Fruit fly (Drosophila melanogaster) whole organism, embryonic: Measurements from ENCODE around the gene Cat.

ENCODE experiments used
- Abd-B ChIP-seq: fragments of 200-800 bp; sonication (Bioruptor generic); optimal IDR thresholded peaks from 2 replicates; lab custom pipeline; 2018; ENCODE audit warnings: missing biosample characterization, mild to moderate bottlenecking, missing genetic modification characterization, moderate library complexity
- CG10267 ChIP-seq: fragments of 200-800 bp; sonication (Bioruptor generic); optimal IDR thresholded peaks from 2 replicates; lab custom pipeline; 2018; ENCODE audit warnings: missing biosample characterization, mild to moderate bottlenecking, missing genetic modification characterization, moderate library complexity
- CG10565 ChIP-seq: fragments of 200-800 bp; sonication (Bioruptor generic); optimal IDR thresholded peaks from 3 replicates; lab custom pipeline; 2016; ENCODE audit warnings: missing biosample characterization, mild to moderate bottlenecking, missing genetic modification characterization
- CG11504 ChIP-seq: fragments of 200-800 bp; sonication (Bioruptor generic); optimal IDR thresholded peaks from 3 replicates; lab custom pipeline; 2019; ENCODE audit warnings: missing biosample characterization, mild to moderate bottlenecking, missing genetic modification characterization, moderate library complexity
- CG11560 ChIP-seq: fragments of 200-800 bp; sonication (Bioruptor generic); IDR thresholded peaks from 3 replicates; pipeline ENCODE4 v1.3.6; 2022; ENCODE audit warnings: missing biosample characterization, missing genetic modification characterization
- CG12071 ChIP-seq: fragments of 200-800 bp; sonication (Bioruptor generic); optimal IDR thresholded peaks from 3 replicates; lab custom pipeline; 2018; ENCODE audit warnings: missing biosample characterization, mild to moderate bottlenecking, missing genetic modification characterization
- CG13287 ChIP-seq: fragments of 200-800 bp; sonication (Bioruptor generic); IDR thresholded peaks from 2 replicates; pipeline ENCODE4 v1.3.6; 2022; ENCODE audit warnings: missing biosample characterization, missing genetic modification characterization; ENCODE audit not compliant: partially characterized antibody
- CG13775 ChIP-seq: fragments of 200-800 bp; sonication (Bioruptor generic); optimal IDR thresholded peaks from 3 replicates; lab custom pipeline; 2017; ENCODE audit warnings: missing biosample characterization, mild to moderate bottlenecking, missing genetic modification characterization
- CG18476 ChIP-seq: fragments of 200-800 bp; sonication (Bioruptor generic); optimal IDR thresholded peaks from 2 replicates; lab custom pipeline; 2016; ENCODE audit warnings: missing biosample characterization, mild to moderate bottlenecking, missing genetic modification characterization
- CG32532 ChIP-seq: fragments of 200-800 bp; sonication (Bioruptor generic); IDR thresholded peaks from 2 replicates; pipeline ENCODE4 v1.3.6; 2022; ENCODE audit warnings: missing biosample characterization, missing genetic modification characterization
- CG33557 ChIP-seq: fragments of 200-800 bp; sonication (Bioruptor generic); optimal IDR thresholded peaks from 2 replicates; lab custom pipeline; 2019; ENCODE audit warnings: missing biosample characterization, mild to moderate bottlenecking, missing genetic modification characterization, moderate library complexity
- CG3726 ChIP-seq: fragments of 200-800 bp; sonication (Bioruptor generic); IDR thresholded peaks from 3 replicates; pipeline ENCODE4, ENCODE4 v1.3.6; 2022; ENCODE audit warnings: missing biosample characterization, missing genetic modification characterization
- CG3847 ChIP-seq: fragments of 200-800 bp; sonication (Bioruptor generic); IDR thresholded peaks from 2 replicates; pipeline ENCODE4 v1.3.6; 2022; ENCODE audit warnings: missing biosample characterization, missing genetic modification characterization
- CG3995 ChIP-seq: fragments of 200-800 bp; sonication (Bioruptor generic); optimal IDR thresholded peaks from 3 replicates; lab custom pipeline; 2016; ENCODE audit warnings: missing biosample characterization, missing genetic modification characterization
- CG43689 ChIP-seq: fragments of 200-800 bp; sonication (Bioruptor generic); IDR thresholded peaks from 2 replicates; pipeline ENCODE4 v1.3.6; 2022; ENCODE audit warnings: missing biosample characterization, missing genetic modification characterization
- CG4730 ChIP-seq: fragments of 200-800 bp; sonication (Bioruptor generic); IDR thresholded peaks from 2 replicates; pipeline ENCODE4 v1.3.6; 2022; ENCODE audit warnings: missing biosample characterization, missing genetic modification characterization
- CG4820 ChIP-seq: fragments of 200-800 bp; sonication (Bioruptor generic); optimal IDR thresholded peaks from 3 replicates; lab custom pipeline; 2016; ENCODE audit warnings: missing biosample characterization, missing genetic modification characterization
- CG6272 ChIP-seq: fragments of 200-800 bp; sonication (Bioruptor generic); IDR thresholded peaks from 2 replicates; pipeline ENCODE4 v1.3.6; 2022; ENCODE audit warnings: missing biosample characterization, missing genetic modification characterization
- CG7987 ChIP-seq: fragments of 200-800 bp; sonication (Bioruptor generic); optimal IDR thresholded peaks from 2 replicates; lab custom pipeline; 2018; ENCODE audit warnings: missing biosample characterization, mild to moderate bottlenecking, missing genetic modification characterization, moderate library complexity
- CTCF ChIP-seq: fragments of 200-800 bp; sonication (Bioruptor generic); optimal IDR thresholded peaks from 2 replicates; lab custom pipeline; 2017; ENCODE audit warnings: missing biosample characterization, mild to moderate bottlenecking, missing genetic modification characterization, moderate library complexity
- CkIIα-i1 ChIP-seq: fragments of 200-800 bp; sonication (Bioruptor generic); IDR thresholded peaks from 2 replicates; pipeline ENCODE4 v1.3.6; 2022; ENCODE audit warnings: missing biosample characterization, missing genetic modification characterization
- Neu2 ChIP-seq: fragments of 200-800 bp; sonication (Bioruptor generic); optimal IDR thresholded peaks from 3 replicates; lab custom pipeline; 2016; ENCODE audit warnings: missing biosample characterization, missing genetic modification characterization, borderline replicate concordance
- Taf1 ChIP-seq: fragments of 200-800 bp; sonication (Bioruptor generic); IDR thresholded peaks from 2 replicates; pipeline ENCODE4 v1.3.6; 2022; ENCODE audit warnings: missing biosample characterization, missing genetic modification characterization
- Vsx1 ChIP-seq: fragments of 200-800 bp; sonication (Bioruptor generic); optimal IDR thresholded peaks from 2 replicates; lab custom pipeline; 2017; ENCODE audit warnings: missing biosample characterization, mild to moderate bottlenecking, missing genetic modification characterization, missing genetic modification reagents
- ara ChIP-seq: fragments of 200-800 bp; sonication (Bioruptor generic); IDR thresholded peaks from 2 replicates; pipeline ENCODE4 v1.3.6; 2022; ENCODE audit warnings: missing biosample characterization, missing genetic modification characterization
- bbx ChIP-seq: fragments of 200-800 bp; sonication (Bioruptor generic); IDR thresholded peaks from 2 replicates; pipeline ENCODE4 v1.3.6; 2022; ENCODE audit warnings: missing biosample characterization, missing genetic modification characterization; ENCODE audit not compliant: partially characterized antibody
- bsh ChIP-seq, 2 experiments: fragments of 200-800 bp; sonication (Bioruptor generic); optimal IDR thresholded peaks; 2 replicates each; lab custom pipeline; 2017 to 2018; ENCODE audit warnings: mild to moderate bottlenecking in 2 of 2, missing biosample characterization in 2 of 2, missing genetic modification characterization in 2 of 2, moderate library complexity in 1 of 2
- chinmo ChIP-seq: fragments of 200-800 bp; sonication (Bioruptor generic); IDR thresholded peaks from 4 replicates; pipeline ENCODE4 v1.3.6; 2022; ENCODE audit warnings: missing biosample characterization, missing genetic modification characterization; ENCODE audit not compliant: partially characterized antibody
- ci ChIP-seq: fragments of 200-800 bp; sonication (Bioruptor generic); IDR thresholded peaks from 3 replicates; pipeline ENCODE4 v1.3.6; 2022; ENCODE audit warnings: missing biosample characterization, missing genetic modification characterization
- eyg ChIP-seq: fragments of 200-800 bp; sonication (Bioruptor generic); optimal IDR thresholded peaks from 3 replicates; lab custom pipeline; 2016; ENCODE audit warnings: missing biosample characterization, missing genetic modification characterization
- fru ChIP-seq: fragments of >200 bp; optimal IDR thresholded peaks from 2 replicates; lab custom pipeline; 2017
- ham ChIP-seq: fragments of 200-800 bp; sonication (Bioruptor generic); IDR thresholded peaks from 2 replicates; pipeline ENCODE4 v1.3.6; 2022; ENCODE audit warnings: missing biosample characterization, missing genetic modification characterization
- jigr1 ChIP-seq: fragments of 200-800 bp; sonication (Bioruptor generic); IDR thresholded peaks from 3 replicates; pipeline ENCODE4 v1.3.6; 2022; ENCODE audit warnings: missing biosample characterization, missing genetic modification characterization
- lbe ChIP-seq: fragments of 200-800 bp; sonication (Bioruptor generic); optimal IDR thresholded peaks from 2 replicates; lab custom pipeline; 2016; ENCODE audit warnings: missing biosample characterization, mild to moderate bottlenecking, missing genetic modification characterization
- lilli ChIP-seq: fragments of 200-800 bp; sonication (Bioruptor generic); optimal IDR thresholded peaks from 3 replicates; lab custom pipeline; 2016; ENCODE audit warnings: missing biosample characterization, missing genetic modification characterization
- oc ChIP-seq: fragments of 200-800 bp; sonication (Bioruptor generic); optimal IDR thresholded peaks from 2 replicates; lab custom pipeline; 2018; ENCODE audit warnings: missing biosample characterization, mild to moderate bottlenecking, missing genetic modification characterization, moderate library complexity
- odd ChIP-seq: fragments of 200-800 bp; sonication (Bioruptor generic); optimal IDR thresholded peaks from 2 replicates; lab custom pipeline; 2017; ENCODE audit warnings: missing biosample characterization, mild to moderate bottlenecking, missing genetic modification characterization
- org-1 ChIP-seq: fragments of 200-800 bp; sonication (Bioruptor generic); optimal IDR thresholded peaks from 2 replicates; lab custom pipeline; 2017; ENCODE audit warnings: missing biosample characterization, missing genetic modification characterization
- pzg ChIP-seq: fragments of 200-800 bp; sonication (Bioruptor generic); optimal IDR thresholded peaks from 3 replicates; lab custom pipeline; 2018; ENCODE audit warnings: missing biosample characterization, mild to moderate bottlenecking, missing genetic modification characterization, moderate library complexity
- salm ChIP-seq: fragments of 200-800 bp; sonication (Bioruptor generic); optimal IDR thresholded peaks from 2 replicates; lab custom pipeline; 2018; ENCODE audit warnings: missing biosample characterization, mild to moderate bottlenecking, missing genetic modification characterization
- tna ChIP-seq: fragments of 200-800 bp; sonication (Bioruptor generic); IDR thresholded peaks from 2 replicates; pipeline ENCODE4 v1.3.6; 2022; ENCODE audit warnings: missing biosample characterization, missing genetic modification characterization; ENCODE audit not compliant: partially characterized antibody
- unc-4 ChIP-seq: fragments of 200-800 bp; sonication (Bioruptor generic); IDR thresholded peaks from 2 replicates; pipeline ENCODE4 v1.3.6; 2022; ENCODE audit warnings: missing biosample characterization, missing genetic modification characterization; ENCODE audit not compliant: partially characterized antibody
- zen ChIP-seq: fragments of 200-800 bp; sonication (Bioruptor generic); optimal IDR thresholded peaks from 3 replicates; lab custom pipeline; 2018; ENCODE audit warnings: missing biosample characterization, mild to moderate bottlenecking, missing genetic modification characterization, moderate library complexity

The Cat gene

DNA sequence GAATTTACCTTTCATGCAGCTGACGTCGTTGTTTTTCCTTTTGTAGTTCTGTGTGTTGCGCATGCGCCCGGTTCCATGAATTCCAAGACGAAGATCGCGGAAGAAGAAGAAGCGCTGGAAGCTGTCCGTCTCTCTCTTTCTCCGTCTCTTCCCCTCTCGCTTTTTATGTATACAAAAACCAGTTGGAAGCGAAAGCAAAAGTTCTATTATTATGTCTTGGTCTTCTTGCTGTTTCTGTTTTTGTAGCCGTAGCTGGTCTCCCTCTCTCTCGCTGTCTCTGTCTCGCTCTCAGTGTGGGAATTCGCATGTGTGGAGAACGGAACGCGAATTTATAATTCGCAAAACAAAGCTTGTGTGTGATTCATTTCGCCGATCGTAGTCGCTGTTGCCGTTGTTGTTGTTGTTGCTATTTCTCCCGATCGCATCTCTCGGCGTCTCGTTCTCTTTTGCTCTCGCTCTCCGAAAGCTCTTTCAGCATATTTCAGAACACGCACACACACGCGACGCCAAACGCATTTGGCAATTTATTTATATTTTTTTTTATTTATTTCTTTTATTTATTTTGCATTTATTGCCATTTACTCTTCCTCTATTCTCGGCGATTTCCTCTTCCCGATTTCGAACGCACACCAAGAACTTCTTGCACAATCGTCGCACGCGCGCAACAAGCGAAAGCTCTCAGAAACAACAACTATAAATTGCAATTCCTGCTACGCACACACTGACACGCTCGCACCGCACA, 22.1 kb upstream of the Cat start (continued):
- TF ChIP-seq CG7987 (GFP tag; lab: Kevin White, UChicago) (no peak), CG43689 (GFP tag; lab: Robert Waterston, UW) (no peak), CG3995 (GFP tag; lab: Kevin White, UChicago) (no peak), CG33557 (GFP tag; lab: Kevin White, UChicago) (peak; percentile 50), CG6272 (no peak), CkIIα-i1 (no peak), bsh (GFP tag; optimal IDR thresholded peaks at IDR 0.05; lab: Kevin White, UChicago) (peak in 1 of 2 experiments; percentile 12), salm (tag; lab: Kevin White, UChicago) (no peak), CG4730 (GFP tag; lab: Robert Waterston, UW) (no peak), CG32532 (GFP tag; lab: Robert Waterston, UW) (0 out of 2 replicates have a peak, but pooled peaks have one; percentile 21), bbx (GFP tag; lab: Robert Waterston, UW) (0 out of 2 replicates have a peak, but pooled peaks have one; percentile 39), Abd-B (GFP tag; lab: Kevin White, UChicago) (no peak), tna (GFP tag; lab: Robert Waterston, UW) (peak; percentile 33; the same call in 1 of the 2 replicates), Vsx1 (no peak), CG18476 (GFP tag; lab: Kevin White, UChicago) (no peak), Neu2 (GFP tag; lab: Kevin White, UChicago) (no peak), odd (GFP tag; lab: Kevin White, UChicago) (no peak), lilli (GFP tag; lab: Kevin White, UChicago) (no peak), ara (GFP tag; lab: Robert Waterston, UW) (no peak), CG3847 (GFP tag; lab: Robert Waterston, UW) (no peak), CG13775 (GFP tag; lab: Kevin White, UChicago) (no peak), CG13287 (GFP tag; lab: Robert Waterston, UW) (no peak), chinmo (peak; percentile 67; the same call in 2 of the 4 replicates), ci (peak; percentile 48; the same call in 1 of the 3 replicates), ham (GFP tag; lab: Robert Waterston, UW) (no peak), CG11504 (tag; lab: Kevin White, UChicago) (no peak), eyg (GFP tag; lab: Kevin White, UChicago) (no peak), fru (no peak), jigr1 (GFP tag; lab: Robert Waterston, UW) (no peak), CTCF (GFP tag; lab: Kevin White, UChicago) (no peak), CG11560 (tag; lab: Robert Waterston, UW) (no peak), Taf1 (GFP tag; lab: Robert Waterston, UW) (no peak), oc (tag; lab: Kevin White, UChicago) (no peak), org-1 (GFP tag; lab: Kevin White, UChicago) (no peak), CG3726 (GFP tag; lab: Robert Waterston, UW) (no peak), unc-4 (GFP tag; lab: Robert Waterston, UW) (no peak), CG10267 (tag; lab: Kevin White, UChicago) (no peak), lbe (peak; percentile 23), CG12071 (GFP tag; lab: Kevin White, UChicago) (no peak), CG4820 (GFP tag; lab: Kevin White, UChicago) (no peak), zen (tag; lab: Kevin White, UChicago) (no peak), CG10565 (no peak), pzg (GFP tag; lab: Kevin White, UChicago) (no peak)
